Worm (Caenorhabditis elegans): ENCODE measurements around the gene F21A3.2.
A peak's percentile ranks its signal among the peaks of the same experiment; 100 is the strongest.

Gene F21A3.2

DNA sequence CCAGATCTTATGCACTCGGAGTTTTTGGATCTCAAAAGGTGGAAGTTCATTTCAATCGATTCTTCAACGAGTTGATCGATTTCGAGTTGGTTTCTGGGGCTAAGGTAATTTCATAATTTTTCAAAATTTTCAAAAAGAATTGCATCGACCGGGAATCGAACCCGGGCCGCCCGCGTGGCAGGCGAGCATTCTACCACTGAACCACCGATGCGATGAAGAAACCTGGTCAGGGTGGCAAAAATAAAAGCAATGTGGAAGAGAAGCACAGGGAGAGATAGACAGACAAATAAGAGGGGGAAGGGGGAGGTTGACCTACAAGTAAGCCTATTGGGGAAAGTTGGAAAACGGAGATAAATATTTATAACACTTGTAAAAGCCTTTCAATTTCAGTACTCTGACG lies 28.7 kb downstream of the F21A3.2 start (continued):
- TF ChIP-seq lin-35 (GFP tag; optimal IDR thresholded peaks at IDR 0.05) (no peak), nhr-80 (tag; optimal IDR thresholded peaks at IDR 0.05) (peak; percentile 24), tbx-9 (tag; optimal IDR thresholded peaks at IDR 0.05; ENCODE audit: borderline replicate concordance) (no peak), nhr-27 (tag; optimal IDR thresholded peaks at IDR 0.05) (no peak), xnd-1 (tag; optimal IDR thresholded peaks at IDR 0.05) (no peak), lin-54 (GFP tag; optimal IDR thresholded peaks at IDR 0.05) (peak; percentile 57), lsy-27 (tag; optimal IDR thresholded peaks at IDR 0.05; ENCODE audit: borderline replicate concordance, insufficient read depth) (no peak), hmg-1.2 (GFP tag; IDR thresholded peaks at IDR 0.05) (peak; percentile 64), lag-1 (GFP tag; IDR thresholded peaks at IDR 0.05) (no peak), repo-1 (tag; optimal IDR thresholded peaks at IDR 0.05) (no peak), C17E4.6 (GFP tag; IDR thresholded peaks at IDR 0.05) (no peak), bed-2 (GFP tag; IDR thresholded peaks at IDR 0.05) (no peak), lin-26 (GFP tag; IDR thresholded peaks at IDR 0.05) (peak; percentile 85), mxl-1 (tag; optimal IDR thresholded peaks at IDR 0.05) (no peak), fkh-3 (tag; optimal IDR thresholded peaks at IDR 0.05) (no peak), zim-3 (tag; optimal IDR thresholded peaks at IDR 0.05) (no peak), bed-1 (GFP tag; IDR thresholded peaks at IDR 0.05) (no peak), K12H6.12 (tag; optimal IDR thresholded peaks at IDR 0.05) (no peak), dox-1 (GFP tag; IDR thresholded peaks at IDR 0.05) (peak; percentile 63), B0019.2 (GFP tag; conservative IDR thresholded peaks at IDR 0.05) (no peak), ztf-3 (GFP tag; optimal IDR thresholded peaks at IDR 0.05) (no peak), ztf-25 (GFP tag; IDR thresholded peaks at IDR 0.05) (no peak), rpc-1 (optimal IDR thresholded peaks at IDR 0.05) (peak; percentile 76), rpc-1 (tag; optimal IDR thresholded peaks at IDR 0.05) (peak; percentile 83), chd-7 (tag; optimal IDR thresholded peaks at IDR 0.05) (peak; percentile 19), him-1 (tag; optimal IDR thresholded peaks at IDR 0.05) (peak; percentile 20), Y56A3A.18 (GFP tag; IDR thresholded peaks at IDR 0.05) (peak; percentile 71; the same call in 1 of the 2 replicates), akir-1 (GFP tag; optimal IDR thresholded peaks at IDR 0.05) (no peak), Y95B8A.8 (GFP tag; IDR thresholded peaks at IDR 0.05) (no peak), hmg-20 (GFP tag; IDR thresholded peaks at IDR 0.05) (no peak)

DNA sequence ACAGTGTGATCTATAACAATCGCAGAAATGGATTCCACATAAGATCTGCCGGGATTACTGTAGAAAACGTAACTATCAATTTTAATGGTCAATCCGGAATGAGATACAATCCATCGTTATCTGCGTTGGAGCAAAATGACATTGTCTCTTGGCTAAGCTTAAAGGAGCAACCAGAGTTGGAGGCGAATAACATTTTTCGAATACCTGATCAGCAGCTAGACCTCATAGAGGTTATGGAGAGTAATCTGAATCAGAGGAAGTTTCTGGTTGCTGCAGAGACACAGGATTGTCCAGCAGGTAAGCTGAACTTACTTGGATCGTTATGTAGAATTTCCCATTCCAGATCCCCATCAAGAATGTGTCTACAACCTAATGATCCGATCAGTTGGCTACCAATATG lies 30.2 kb downstream of the F21A3.2 start:
- TF ChIP-seq akir-1 (GFP tag; optimal IDR thresholded peaks at IDR 0.05) (no peak), bed-2 (GFP tag; IDR thresholded peaks at IDR 0.05) (no peak), unc-130 (GFP tag; optimal IDR thresholded peaks at IDR 0.05) (no peak), Y56A3A.18 (GFP tag; IDR thresholded peaks at IDR 0.05) (no peak), bed-1 (GFP tag; IDR thresholded peaks at IDR 0.05) (no peak), mel-28 (tag; optimal IDR thresholded peaks at IDR 0.05; ENCODE audit: borderline replicate concordance) (no peak), Y53G8AR.9 (GFP tag; conservative IDR thresholded peaks at IDR 0.05) (no peak), unc-62 (GFP tag; optimal IDR thresholded peaks at IDR 0.05) (no peak)

ce11 chrV:15499099-15499498 lies 34.7 kb downstream of the F21A3.2 start:
- TF ChIP-seq lin-35 (GFP tag; optimal IDR thresholded peaks at IDR 0.05) = no peak
- TF ChIP-seq F37B4.10 (GFP tag; IDR thresholded peaks at IDR 0.05) = no peak
- TF ChIP-seq ekl-4 (GFP tag; IDR thresholded peaks at IDR 0.05) = no peak
- TF ChIP-seq atf-7 (tag; optimal IDR thresholded peaks at IDR 0.05) = peak; percentile 48
- TF ChIP-seq snpc-1.1 (tag; optimal IDR thresholded peaks at IDR 0.05; ENCODE audit: insufficient read depth) = no peak
- no peak for TF ChIP-seq F52B5.7 (tag; optimal IDR thresholded peaks at IDR 0.05)
- TF ChIP-seq rec-8 (tag; optimal IDR thresholded peaks at IDR 0.05) = no peak
- TF ChIP-seq nhr-90 (tag; optimal IDR thresholded peaks at IDR 0.05) = no peak
- TF ChIP-seq hmg-1.2 (GFP tag; IDR thresholded peaks at IDR 0.05) = peak; percentile 61; the same call in 1 of the 2 replicates
- no peak for TF ChIP-seq madf-10 (tag; optimal IDR thresholded peaks at IDR 0.05)

Data from whole organism, young adult.